2 worm cellular contexts compared by ENCODE assay signal in genomic region chrII:9974967-9975366, ce11.
A peak's percentile ranks its signal among the peaks of the same experiment; 100 is the strongest.
TF ChIP-seq lines count a peak whose summit lies in the region.

Gene aakg-5 (minus strand): TSS chrII:9975125.

TF ChIP-seq in whole organism, L1 larva, 84 proteins besides CTCF, POLR2A, EP300 and RAD21 (continued from another document):
- TF ChIP-seq lin-39 (tag; optimal IDR thresholded peaks at IDR 0.05; lab: Kevin White, UChicago) (peak; percentile 46), ama-1 (optimal IDR thresholded peaks at IDR 0.05; lab: Kevin White, UChicago) (peak; percentile 17), mdl-1 (tag; optimal IDR thresholded peaks at IDR 0.05; lab: Kevin White, UChicago) (peak in 1 of 2 experiments; percentile 87), nhr-20 (tag; optimal IDR thresholded peaks at IDR 0.05; lab: Kevin White, UChicago) (peak; percentile 94), nhr-84 (tag; optimal IDR thresholded peaks at IDR 0.05; lab: Kevin White, UChicago) (no peak), mef-2 (tag; optimal IDR thresholded peaks at IDR 0.05; lab: Kevin White, UChicago) (no peak), nhr-76 (tag; optimal IDR thresholded peaks at IDR 0.05; lab: Kevin White, UChicago) (no peak), nhr-90 (tag; optimal IDR thresholded peaks at IDR 0.05; lab: Kevin White, UChicago; ENCODE audit: poor library complexity) (peak; percentile 85), nhr-77 (tag; optimal IDR thresholded peaks at IDR 0.05; lab: Kevin White, UChicago) (peak; percentile 90), nhr-237 (tag; optimal IDR thresholded peaks at IDR 0.05; lab: Kevin White, UChicago) (peak; percentile 45), Y116A8C.19 (tag; optimal IDR thresholded peaks at IDR 0.05; lab: Kevin White, UChicago; ENCODE audit: borderline replicate concordance) (no peak), lin-15B (tag; optimal IDR thresholded peaks at IDR 0.05; lab: Kevin White, UChicago) (no peak), tlp-1 (tag; optimal IDR thresholded peaks at IDR 0.05; lab: Kevin White, UChicago) (no peak), pag-3 (tag; optimal IDR thresholded peaks at IDR 0.05; lab: Kevin White, UChicago; ENCODE audit: borderline replicate concordance, insufficient read depth) (no peak), ceh-8 (GFP tag; optimal IDR thresholded peaks at IDR 0.05; lab: Kevin White, UChicago) (no peak), zip-4 (GFP tag; optimal IDR thresholded peaks at IDR 0.05; lab: Kevin White, UChicago) (no peak), sptf-1 (tag; optimal IDR thresholded peaks at IDR 0.05; lab: Kevin White, UChicago) (no peak), unc-98 (GFP tag; IDR thresholded peaks at IDR 0.05; lab: Robert Waterston, UW) (no peak), blmp-1 (tag; optimal IDR thresholded peaks at IDR 0.05; lab: Kevin White, UChicago) (peak; percentile 86), zag-1 (tag; optimal IDR thresholded peaks at IDR 0.05; lab: Kevin White, UChicago) (no peak), vab-15 (tag; optimal IDR thresholded peaks at IDR 0.05; lab: Kevin White, UChicago) (no peak), F16B12.6 (tag; optimal IDR thresholded peaks at IDR 0.05; lab: Kevin White, UChicago) (peak; percentile 28), swsn-7 (tag; optimal IDR thresholded peaks at IDR 0.05; lab: Kevin White, UChicago) (peak; percentile 90), hpl-2 (GFP tag; optimal IDR thresholded peaks at IDR 0.05; lab: Kevin White, UChicago) (no peak), ceh-63 (GFP tag; optimal IDR thresholded peaks at IDR 0.05; lab: Kevin White, UChicago) (no peak)

TF ChIP-seq in whole organism, L4 larva, 104 proteins besides CTCF, POLR2A, EP300 and RAD21 (continued from another document):
- TF ChIP-seq nhr-48 (tag; optimal IDR thresholded peaks at IDR 0.05; lab: Kevin White, UChicago) (peak; percentile 84), ceh-20 (GFP tag; IDR thresholded peaks at IDR 0.05; lab: Robert Waterston, UW) (peak; percentile 48; the same call in 1 of the 2 replicates), nhr-111 (GFP tag; optimal IDR thresholded peaks at IDR 0.05; lab: Kevin White, UChicago) (no peak), egl-27 (tag; optimal IDR thresholded peaks at IDR 0.05; lab: Kevin White, UChicago) (no peak), ama-1 (optimal IDR thresholded peaks at IDR 0.05; lab: Kevin White, UChicago) (no peak), hmg-1.1 (GFP tag; IDR thresholded peaks at IDR 0.05; lab: Robert Waterston, UW) (peak; percentile 80), F44E2.7 (GFP tag; IDR thresholded peaks at IDR 0.05; lab: Robert Waterston, UW) (no peak), snpc-1.2 (GFP tag; IDR thresholded peaks at IDR 0.05; lab: Robert Waterston, UW) (no peak)
